Fruit fly (Drosophila melanogaster): Measurements from ENCODE around the gene CG1273.

- TF ChIP-seq Dfd (GFP tag; optimal IDR thresholded peaks at IDR 0.05) (no peak), dsf (GFP tag; optimal IDR thresholded peaks at IDR 0.05; ENCODE audit: borderline replicate concordance) (no peak), Sp1 (GFP tag; optimal IDR thresholded peaks at IDR 0.05) (no peak), sv (GFP tag; optimal IDR thresholded peaks at IDR 0.05) (no peak), Mio (GFP tag; optimal IDR thresholded peaks at IDR 0.05) (no peak), pan (optimal IDR thresholded peaks at IDR 0.05) (no peak), Vsx2 (GFP tag; optimal IDR thresholded peaks at IDR 0.05; ENCODE audit: partially characterized antibody) (no peak), jim (GFP tag; optimal IDR thresholded peaks at IDR 0.05) (no peak)
These were observed 9.8 kb upstream of the CG1273 start for dm6 chr3L:4253611-4254300.
